Worm (Caenorhabditis elegans): ENCODE data around the gene F23G4.1.

F23G4.1 gene

DNA sequence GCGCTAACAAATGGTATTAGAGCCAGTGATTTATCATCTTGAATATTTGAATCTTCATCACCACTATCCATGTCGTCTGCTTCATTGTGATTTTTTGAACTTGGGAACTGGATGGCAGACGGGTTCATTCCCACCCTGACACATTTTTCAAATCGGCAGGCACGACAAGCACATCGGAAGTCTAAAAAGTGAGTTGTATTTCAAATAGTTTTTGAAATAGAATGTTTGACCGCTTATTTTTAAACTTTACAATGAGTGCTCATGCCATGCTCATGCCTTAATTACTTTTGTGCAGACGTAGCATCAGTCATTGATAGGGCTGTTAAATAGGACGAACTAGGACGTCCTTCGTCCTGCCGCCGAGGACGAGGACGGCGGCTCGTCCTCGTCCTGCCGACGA lies 34.9 kb upstream of the F23G4.1 start:
- TF ChIP-seq nhr-237 (tag; optimal IDR thresholded peaks at IDR 0.05) (no peak), sem-4 (tag; optimal IDR thresholded peaks at IDR 0.05) (no peak), ceh-16 (tag; optimal IDR thresholded peaks at IDR 0.05) (no peak), crh-2 (tag; optimal IDR thresholded peaks at IDR 0.05) (no peak), sma-9 (GFP tag; optimal IDR thresholded peaks at IDR 0.05) (no peak), sma-9 (tag; optimal IDR thresholded peaks at IDR 0.05) (no peak), ZK546.5 (tag; optimal IDR thresholded peaks at IDR 0.05) (no peak), unc-39 (tag; optimal IDR thresholded peaks at IDR 0.05) (no peak), blmp-1 (tag; optimal IDR thresholded peaks at IDR 0.05; ENCODE audit: insufficient read depth) (no peak), elt-3 (tag; optimal IDR thresholded peaks at IDR 0.05) (no peak), Y55F3AM.14 (GFP tag; optimal IDR thresholded peaks at IDR 0.05) (no peak), zag-1 (tag; optimal IDR thresholded peaks at IDR 0.05) (no peak), sma-3 (GFP tag; optimal IDR thresholded peaks at IDR 0.05) (no peak), ztf-11 (tag; optimal IDR thresholded peaks at IDR 0.05) (no peak), C34F6.9 (tag; optimal IDR thresholded peaks at IDR 0.05) (no peak), lin-13 (GFP tag; optimal IDR thresholded peaks at IDR 0.05) (no peak), alr-1 (tag; optimal IDR thresholded peaks at IDR 0.05) (no peak), aly-2 (tag; optimal IDR thresholded peaks at IDR 0.05) (no peak), ztf-1 (GFP tag; conservative IDR thresholded peaks at IDR 0.05) (no peak), nhr-129 (tag; optimal IDR thresholded peaks at IDR 0.05) (no peak), nhr-10 (tag; optimal IDR thresholded peaks at IDR 0.05) (no peak)

DNA sequence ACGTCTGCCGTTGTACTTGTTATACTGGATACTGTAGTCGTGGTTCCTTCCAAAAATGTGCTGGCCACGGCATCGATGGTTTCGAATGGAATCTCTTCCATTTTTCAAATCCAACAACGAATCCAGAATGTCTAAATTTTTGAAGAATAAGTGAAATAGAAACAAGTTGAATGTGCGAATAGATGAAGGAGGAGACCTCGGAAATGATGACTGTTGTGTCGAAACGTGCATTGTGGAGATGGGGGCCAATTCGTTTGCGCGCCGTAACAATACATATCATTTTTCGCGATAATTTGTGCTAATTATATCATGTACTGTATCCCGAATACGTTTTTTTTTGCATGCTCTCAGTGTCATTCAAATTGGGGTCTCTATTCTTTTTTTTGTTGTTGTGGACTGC lies 32.2 kb upstream of the F23G4.1 start, which contains the start of gene aexr-1:
aexr-1 (minus strand) TSS at position 101 of the 400 bp plus-strand sequence.
- TF ChIP-seq nhr-10 (tag; optimal IDR thresholded peaks at IDR 0.05): no peak

DNA sequence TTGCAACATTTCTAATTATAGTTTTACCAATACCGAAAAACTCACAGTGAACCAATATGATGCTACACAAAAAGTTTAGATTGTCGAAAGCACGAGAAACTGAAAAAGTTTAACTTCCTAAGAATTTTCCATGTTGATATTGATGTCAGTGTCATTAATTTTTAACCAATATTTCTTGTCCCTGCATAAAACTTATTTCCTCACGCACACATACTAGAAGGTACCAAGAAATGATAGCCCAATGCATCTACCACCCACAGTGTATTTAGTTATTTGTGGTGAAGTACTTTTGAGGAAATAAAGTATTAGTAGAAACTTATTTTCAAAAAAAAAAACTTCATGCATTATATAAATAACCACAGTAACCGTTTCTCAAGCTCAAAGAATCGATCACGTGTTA lies 28.4 kb upstream of the F23G4.1 start, which contains the start of gene aexr-2:
aexr-2 (minus strand) TSS at position 101 of the 400 bp plus-strand sequence.
- TF ChIP-seq R02D3.7 (tag; optimal IDR thresholded peaks at IDR 0.05) (no peak), nhr-21 (tag; optimal IDR thresholded peaks at IDR 0.05) (no peak), lsy-2 (tag; optimal IDR thresholded peaks at IDR 0.05) (no peak), aly-2 (tag; optimal IDR thresholded peaks at IDR 0.05) (no peak), nhr-237 (tag; optimal IDR thresholded peaks at IDR 0.05) (no peak), nhr-23 (tag; optimal IDR thresholded peaks at IDR 0.05) (no peak), unc-55 (GFP tag; optimal IDR thresholded peaks at IDR 0.05) (no peak), mdl-1 (tag; optimal IDR thresholded peaks at IDR 0.05) (no peak), elt-1 (tag; optimal IDR thresholded peaks at IDR 0.05) (no peak), sma-3 (GFP tag; optimal IDR thresholded peaks at IDR 0.05) (no peak), F13H6.1 (tag; optimal IDR thresholded peaks at IDR 0.05) (no peak), lin-11 (tag; optimal IDR thresholded peaks at IDR 0.05) (no peak), gmeb-1 (tag; optimal IDR thresholded peaks at IDR 0.05) (no peak), ceh-82 (tag; optimal IDR thresholded peaks at IDR 0.05) (no peak)

DNA sequence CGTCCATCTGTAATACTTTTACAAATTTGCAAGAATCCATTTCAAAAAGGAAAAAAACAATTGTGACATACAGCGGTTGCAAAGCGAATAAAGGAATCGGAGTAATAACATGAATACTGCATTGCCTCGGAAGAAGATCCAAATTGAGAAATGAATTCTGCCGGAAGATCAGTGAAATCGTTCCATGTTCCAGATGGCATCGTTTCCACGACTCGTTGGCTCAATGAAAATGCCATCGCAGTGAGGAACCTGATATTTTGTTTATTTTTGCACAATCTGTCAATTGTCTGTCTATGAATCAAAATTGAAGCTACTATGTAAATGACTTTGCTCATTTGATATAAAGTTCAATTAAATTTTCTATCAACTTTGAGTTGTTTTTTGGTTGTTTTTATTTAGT lies 27.6 kb upstream of the F23G4.1 start:
- TF ChIP-seq sem-4 (tag; optimal IDR thresholded peaks at IDR 0.05) (no peak), blmp-1 (tag; optimal IDR thresholded peaks at IDR 0.05; ENCODE audit: insufficient read depth) (no peak), lin-11 (tag; optimal IDR thresholded peaks at IDR 0.05) (no peak), mab-5 (tag; optimal IDR thresholded peaks at IDR 0.05) (no peak), peb-1 (tag; optimal IDR thresholded peaks at IDR 0.05) (no peak), mbf-1 (tag; optimal IDR thresholded peaks at IDR 0.05) (no peak), nhr-129 (tag; optimal IDR thresholded peaks at IDR 0.05) (no peak), ztf-1 (GFP tag; conservative IDR thresholded peaks at IDR 0.05) (no peak), nhr-21 (tag; optimal IDR thresholded peaks at IDR 0.05) (no peak), unc-55 (GFP tag; optimal IDR thresholded peaks at IDR 0.05) (no peak), gmeb-1 (tag; optimal IDR thresholded peaks at IDR 0.05) (no peak), lin-39 (tag; optimal IDR thresholded peaks at IDR 0.05) (no peak)

DNA sequence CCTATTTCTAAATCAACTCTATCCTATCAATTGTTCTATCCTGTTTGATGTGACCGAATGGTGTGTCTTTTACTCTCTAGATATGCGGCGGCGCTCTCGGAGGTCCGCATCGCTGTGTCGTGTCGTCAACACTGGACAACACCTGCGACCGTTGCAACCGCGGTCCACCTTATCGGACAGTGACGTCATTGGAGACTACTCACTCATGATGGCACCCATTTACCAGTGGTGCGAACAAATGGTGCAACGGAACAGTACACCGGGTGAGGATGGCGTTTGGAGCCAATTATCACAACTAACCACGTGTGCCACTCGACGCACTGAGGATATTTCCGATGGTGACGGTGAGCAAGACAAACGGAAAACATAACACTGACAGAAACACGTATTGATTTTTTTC lies 22.3 kb upstream of the F23G4.1 start:
- TF ChIP-seq mdl-1 (tag; optimal IDR thresholded peaks at IDR 0.05) (no peak), unc-55 (GFP tag; optimal IDR thresholded peaks at IDR 0.05) (no peak), nhr-11 (tag; optimal IDR thresholded peaks at IDR 0.05) (no peak), crh-2 (tag; optimal IDR thresholded peaks at IDR 0.05) (no peak), Y55F3AM.14 (GFP tag; optimal IDR thresholded peaks at IDR 0.05) (no peak), ceh-16 (tag; optimal IDR thresholded peaks at IDR 0.05) (no peak), unc-39 (tag; optimal IDR thresholded peaks at IDR 0.05) (no peak), egl-27 (tag; optimal IDR thresholded peaks at IDR 0.05) (no peak), gmeb-1 (tag; optimal IDR thresholded peaks at IDR 0.05) (no peak), snpc-4 (tag; optimal IDR thresholded peaks at IDR 0.05) (no peak), dmd-4 (tag; optimal IDR thresholded peaks at IDR 0.05) (no peak), lin-11 (tag; optimal IDR thresholded peaks at IDR 0.05) (no peak)
